Fruit fly (Drosophila melanogaster): ENCODE measurements around the gene CG10898.

CG10898 gene

DNA sequence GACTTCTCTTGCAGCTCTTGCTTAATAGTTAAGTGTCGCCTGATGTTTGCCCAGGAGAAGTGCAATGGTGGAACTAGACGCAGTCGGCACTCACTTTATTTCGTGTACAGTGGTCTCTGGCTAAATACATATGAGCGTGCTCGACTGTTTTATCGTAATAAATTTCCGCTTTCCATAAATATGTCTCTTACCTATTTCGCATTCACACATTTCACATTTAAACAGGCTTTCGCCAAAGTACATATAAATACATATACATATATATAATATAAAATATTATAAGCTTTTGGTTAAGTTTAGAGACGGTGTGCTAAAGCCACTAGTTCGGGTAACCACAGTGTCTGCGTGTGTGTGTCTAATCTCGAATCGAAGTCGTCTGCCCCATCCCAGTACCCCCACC, 49.1 kb downstream of the CG10898 start:
- no peak for TF ChIP-seq usp (GFP tag; optimal IDR thresholded peaks at IDR 0.05)
- no peak for TF ChIP-seq CG8478 (optimal IDR thresholded peaks at IDR 0.05)
- TF ChIP-seq psq (optimal IDR thresholded peaks at IDR 0.05): no peak
- no peak for TF ChIP-seq EcR (GFP tag; optimal IDR thresholded peaks at IDR 0.05)
- no peak for TF ChIP-seq Dll (optimal IDR thresholded peaks at IDR 0.05)
- TF ChIP-seq pan (optimal IDR thresholded peaks at IDR 0.05): no peak
